Worm (Caenorhabditis elegans) whole organism, L2 larva: ENCODE results near the gene F47B8.1.

Experiments used
- R02D3.7 ChIP-seq: fragments of 150-350 bp; optimal IDR thresholded peaks from 2 replicates; lab custom pipeline; 2014; ENCODE audit warnings: missing biosample characterization, missing genetic modification characterization
- aly-2 ChIP-seq: fragments of 150-350 bp; optimal IDR thresholded peaks from 2 replicates; lab custom pipeline; 2014; ENCODE audit warnings: missing biosample characterization, missing genetic modification characterization
- ama-1 ChIP-seq: fragments of 150-350 bp; optimal IDR thresholded peaks from 2 replicates; lab custom pipeline; 2018; ENCODE audit warnings: inconsistent platforms
- blmp-1 ChIP-seq: sonication (generic microtip); optimal IDR thresholded peaks from 2 replicates; lab custom pipeline; 2017; ENCODE audit warnings: missing genetic modification characterization, mild to moderate bottlenecking, missing compliant biosample characterization, antibody characterized with exemption, moderate library complexity; ENCODE audit not compliant: insufficient read depth
- elt-3 ChIP-seq: sonication (generic microtip); optimal IDR thresholded peaks from 2 replicates; lab custom pipeline; 2017; ENCODE audit warnings: missing biosample characterization, missing genetic modification characterization
- nhr-25 ChIP-seq: fragments of 150-350 bp; sonication (generic microtip); optimal IDR thresholded peaks from 3 replicates; lab custom pipeline; 2014; ENCODE audit warnings: missing biosample characterization, missing genetic modification characterization
- nhr-77 ChIP-seq: fragments of 150-350 bp; optimal IDR thresholded peaks from 2 replicates; lab custom pipeline; 2014; ENCODE audit warnings: missing biosample characterization, missing genetic modification characterization
- ztf-1 ChIP-seq: fragments of 200-800 bp; sonication (Bioruptor generic); conservative IDR thresholded peaks from 2 replicates; pipeline ENCODE4 v1.3.6; 2022; ENCODE audit warnings: missing genetic modification characterization, missing compliant biosample characterization

DNA sequence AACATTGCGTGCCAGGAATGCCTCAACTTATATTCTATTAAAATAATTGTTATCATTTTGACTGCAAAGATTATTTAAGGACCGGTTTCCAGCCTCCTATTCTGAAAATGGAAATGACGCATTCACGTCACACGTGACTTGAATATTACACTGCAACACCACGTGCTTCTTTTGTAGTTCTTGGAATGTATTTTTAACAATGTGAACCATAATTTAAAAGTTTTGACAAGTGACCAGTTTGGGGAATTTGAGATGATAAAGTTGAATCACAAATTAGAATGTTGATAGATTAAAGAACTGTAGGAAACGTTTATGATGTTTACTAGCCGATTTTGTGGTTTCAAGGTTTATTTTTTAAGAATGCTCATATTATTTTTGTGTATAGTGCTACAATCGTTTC, 27.5 kb upstream of the F47B8.1 start, which contains the start of gene F47B8.10:
- TF ChIP-seq aly-2 (tag; lab: Kevin White, UChicago): no peak
- no peak for TF ChIP-seq nhr-77 (tag; lab: Kevin White, UChicago)
- no peak for TF ChIP-seq elt-3 (tag; lab: Kevin White, UChicago)
- no peak for TF ChIP-seq ztf-1 (GFP tag; lab: Robert Waterston, UW)
- no peak for TF ChIP-seq blmp-1 (tag; lab: Kevin White, UChicago)
- no peak for TF ChIP-seq ama-1 (lab: Kevin White, UChicago)
- TF ChIP-seq nhr-25 (tag; lab: Kevin White, UChicago): no peak
- TF ChIP-seq R02D3.7 (tag; lab: Kevin White, UChicago): no peak
